Fruit fly (Drosophila melanogaster) whole organism, embryonic: Measurements from ENCODE around the gene CG8925.

Experiments used
- Adf1 ChIP-seq: fragments of 200-800 bp; sonication (Bioruptor generic); IDR thresholded peaks from 2 replicates; pipeline ENCODE4 v1.3.6; 2022; ENCODE audit warnings: missing biosample characterization, missing genetic modification characterization
- C15 ChIP-seq: fragments of 200-800 bp; sonication (Bioruptor generic); IDR thresholded peaks from 3 replicates; pipeline ENCODE4 v1.3.6; 2022; ENCODE audit warnings: missing biosample characterization, missing genetic modification characterization
- CG10431 ChIP-seq: fragments of 200-800 bp; sonication (Bioruptor generic); optimal IDR thresholded peaks from 3 replicates; lab custom pipeline; 2018; ENCODE audit warnings: missing biosample characterization, mild to moderate bottlenecking, missing genetic modification characterization
- CG10543 ChIP-seq: fragments of 200-800 bp; sonication (Bioruptor generic); optimal IDR thresholded peaks from 3 replicates; lab custom pipeline; 2017; ENCODE audit warnings: missing biosample characterization, mild to moderate bottlenecking, missing genetic modification characterization, moderate library complexity
- CG11723 ChIP-seq: fragments of 200-800 bp; sonication (Bioruptor generic); optimal IDR thresholded peaks from 2 replicates; lab custom pipeline; 2017; ENCODE audit warnings: missing biosample characterization, mild to moderate bottlenecking, missing genetic modification characterization
- CG12071 ChIP-seq: fragments of 200-800 bp; sonication (Bioruptor generic); optimal IDR thresholded peaks from 3 replicates; lab custom pipeline; 2018; ENCODE audit warnings: missing biosample characterization, mild to moderate bottlenecking, missing genetic modification characterization
- CG13424 ChIP-seq: fragments of 200-800 bp; sonication (Bioruptor generic); optimal IDR thresholded peaks from 2 replicates; lab custom pipeline; 2019; ENCODE audit warnings: missing biosample characterization, mild to moderate bottlenecking, missing genetic modification characterization, moderate library complexity
- CG13624 ChIP-seq: fragments of 200-800 bp; sonication (Bioruptor generic); optimal IDR thresholded peaks from 2 replicates; lab custom pipeline; 2016; ENCODE audit warnings: missing biosample characterization, missing genetic modification characterization
- CG13894 ChIP-seq: fragments of 200-800 bp; sonication (Bioruptor generic); optimal IDR thresholded peaks from 3 replicates; lab custom pipeline; 2018; ENCODE audit warnings: missing biosample characterization, mild to moderate bottlenecking, missing genetic modification characterization, moderate library complexity
- CG14965 ChIP-seq: fragments of 200-800 bp; sonication (Bioruptor generic); optimal IDR thresholded peaks from 2 replicates; lab custom pipeline; 2016; ENCODE audit warnings: missing biosample characterization, missing genetic modification characterization, borderline replicate concordance
- CG15696 ChIP-seq: fragments of 200-800 bp; sonication (Bioruptor generic); optimal IDR thresholded peaks from 2 replicates; lab custom pipeline; 2019; ENCODE audit warnings: missing biosample characterization, mild to moderate bottlenecking, missing genetic modification characterization, moderate library complexity
- CG1647 ChIP-seq: fragments of 200-800 bp; sonication (Bioruptor generic); optimal IDR thresholded peaks from 3 replicates; lab custom pipeline; 2016; ENCODE audit warnings: missing biosample characterization, missing genetic modification characterization
- CG17829 ChIP-seq: fragments of 200-800 bp; optimal IDR thresholded peaks from 2 replicates; lab custom pipeline; 2019; ENCODE audit warnings: missing biosample characterization, mild to moderate bottlenecking, missing genetic modification characterization, moderate library complexity
- CG18476 ChIP-seq: fragments of 200-800 bp; sonication (Bioruptor generic); optimal IDR thresholded peaks from 2 replicates; lab custom pipeline; 2016; ENCODE audit warnings: missing biosample characterization, mild to moderate bottlenecking, missing genetic modification characterization
- CG2120 ChIP-seq: fragments of 200-800 bp; sonication (Bioruptor generic); optimal IDR thresholded peaks from 3 replicates; lab custom pipeline; 2016; ENCODE audit warnings: missing biosample characterization, missing genetic modification characterization
- CG2889 ChIP-seq: fragments of 200-800 bp; sonication (Bioruptor generic); IDR thresholded peaks from 3 replicates; pipeline ENCODE4 v1.3.6; 2022; ENCODE audit warnings: missing biosample characterization, missing genetic modification characterization
- CG32772 ChIP-seq: fragments of 200-800 bp; sonication (Bioruptor generic); IDR thresholded peaks from 2 replicates; pipeline ENCODE4 v1.3.6; 2022; ENCODE audit warnings: missing biosample characterization, missing genetic modification characterization
- CG33213 ChIP-seq: fragments of 200-800 bp; sonication (Bioruptor generic); optimal IDR thresholded peaks from 3 replicates; lab custom pipeline; 2016; ENCODE audit warnings: missing biosample characterization, missing genetic modification characterization
- CG4360 ChIP-seq: fragments of 200-800 bp; sonication (Bioruptor generic); IDR thresholded peaks from 2 replicates; pipeline ENCODE4 v1.3.6; 2022; ENCODE audit warnings: missing biosample characterization, missing genetic modification characterization
- CG6272 ChIP-seq: fragments of 200-800 bp; sonication (Bioruptor generic); IDR thresholded peaks from 2 replicates; pipeline ENCODE4 v1.3.6; 2022; ENCODE audit warnings: missing biosample characterization, missing genetic modification characterization
- CG9437 ChIP-seq: fragments of 200-800 bp; sonication (Bioruptor generic); optimal IDR thresholded peaks from 2 replicates; lab custom pipeline; 2018; ENCODE audit warnings: missing biosample characterization, mild to moderate bottlenecking, missing genetic modification characterization
- CrebB ChIP-seq: fragments of 200-800 bp; sonication (Bioruptor generic); optimal IDR thresholded peaks from 3 replicates; lab custom pipeline; 2018; ENCODE audit warnings: missing biosample characterization, mild to moderate bottlenecking, missing genetic modification characterization
- Dbx ChIP-seq: fragments of 200-800 bp; sonication (Bioruptor generic); IDR thresholded peaks from 3 replicates; pipeline ENCODE4 v1.3.6; 2022; ENCODE audit warnings: missing biosample characterization, missing genetic modification characterization
- Dp ChIP-seq: fragments of 200-800 bp; sonication (Bioruptor generic); optimal IDR thresholded peaks from 2 replicates; lab custom pipeline; 2018; ENCODE audit warnings: missing biosample characterization, mild to moderate bottlenecking, missing genetic modification characterization, moderate library complexity
- Ets97D ChIP-seq: fragments of 200-800 bp; sonication (Bioruptor generic); optimal IDR thresholded peaks from 3 replicates; lab custom pipeline; 2016; ENCODE audit warnings: missing biosample characterization, missing genetic modification characterization
- Fer1 ChIP-seq: fragments of 200-800 bp; sonication (Bioruptor generic); optimal IDR thresholded peaks from 2 replicates; lab custom pipeline; 2017; ENCODE audit warnings: missing biosample characterization, mild to moderate bottlenecking, missing genetic modification characterization
- Med ChIP-seq: fragments of 200-800 bp; sonication (Bioruptor generic); peaks from one replicate; lab custom pipeline; 2016; ENCODE audit warnings: missing biosample characterization, missing genetic modification characterization, mild to moderate bottlenecking, inconsistent platforms, moderate library complexity
- Rfx ChIP-seq: fragments of 200-800 bp; sonication (Bioruptor generic); IDR thresholded peaks from 2 replicates; pipeline ENCODE4 v1.3.6; 2022; ENCODE audit warnings: missing biosample characterization, missing genetic modification characterization
- Tbp ChIP-seq: fragments of >200 bp; optimal IDR thresholded peaks from 2 replicates; lab custom pipeline; 2018; ENCODE audit warnings: missing biosample characterization, missing genetic modification characterization
- ab ChIP-seq: fragments of 200-800 bp; sonication (Bioruptor generic); optimal IDR thresholded peaks from 2 replicates; lab custom pipeline; 2016; ENCODE audit warnings: missing biosample characterization, missing genetic modification characterization
- abd-A ChIP-seq: fragments of 200-800 bp; sonication (Bioruptor generic); optimal IDR thresholded peaks from 3 replicates; lab custom pipeline; 2019; ENCODE audit warnings: missing biosample characterization, mild to moderate bottlenecking, missing genetic modification characterization, moderate library complexity
- az2 ChIP-seq: fragments of 200-800 bp; sonication (Bioruptor generic); optimal IDR thresholded peaks from 3 replicates; lab custom pipeline; 2016; ENCODE audit warnings: missing biosample characterization, missing genetic modification characterization
- btn ChIP-seq: fragments of 200-800 bp; sonication (Bioruptor generic); optimal IDR thresholded peaks from 2 replicates; lab custom pipeline; 2016; ENCODE audit warnings: missing biosample characterization, missing genetic modification characterization
- dmrt11E ChIP-seq: fragments of 200-800 bp; sonication (Bioruptor generic); optimal IDR thresholded peaks from 3 replicates; lab custom pipeline; 2018; ENCODE audit warnings: missing biosample characterization, mild to moderate bottlenecking, missing genetic modification characterization, moderate library complexity
- fd64A ChIP-seq: fragments of 200-800 bp; sonication (Bioruptor generic); optimal IDR thresholded peaks from 3 replicates; lab custom pipeline; 2018; ENCODE audit warnings: missing biosample characterization, mild to moderate bottlenecking, missing genetic modification characterization
- gem ChIP-seq: fragments of 200-800 bp; sonication (Bioruptor generic); optimal IDR thresholded peaks from 2 replicates; lab custom pipeline; 2019; ENCODE audit warnings: missing biosample characterization, mild to moderate bottlenecking, missing genetic modification characterization, moderate library complexity
- hbn ChIP-seq: fragments of 200-800 bp; sonication (Bioruptor generic); IDR thresholded peaks from 2 replicates; pipeline ENCODE4 v1.3.6; 2022; ENCODE audit warnings: missing biosample characterization, missing genetic modification characterization; ENCODE audit not compliant: partially characterized antibody
- jing ChIP-seq: fragments of 200-800 bp; sonication (Bioruptor generic); optimal IDR thresholded peaks from 2 replicates; lab custom pipeline; 2018; ENCODE audit warnings: missing biosample characterization, mild to moderate bottlenecking, missing genetic modification characterization
- lab ChIP-seq: fragments of 200-800 bp; sonication (Bioruptor generic); optimal IDR thresholded peaks from 3 replicates; lab custom pipeline; 2017; ENCODE audit warnings: missing biosample characterization, missing genetic modification characterization, mild to moderate bottlenecking, moderate library complexity, missing genetic modification reagents
- mirr ChIP-seq: fragments of 200-800 bp; sonication (Bioruptor generic); optimal IDR thresholded peaks from 3 replicates; lab custom pipeline; 2018; ENCODE audit warnings: missing biosample characterization, mild to moderate bottlenecking, missing genetic modification characterization
- nau ChIP-seq: fragments of 200-800 bp; sonication (Bioruptor generic); optimal IDR thresholded peaks from 3 replicates; lab custom pipeline; 2017; ENCODE audit warnings: missing biosample characterization, mild to moderate bottlenecking, missing genetic modification characterization, missing genetic modification reagents
- oc ChIP-seq: fragments of 200-800 bp; sonication (Bioruptor generic); optimal IDR thresholded peaks from 2 replicates; lab custom pipeline; 2018; ENCODE audit warnings: missing biosample characterization, mild to moderate bottlenecking, missing genetic modification characterization, moderate library complexity
- pum ChIP-seq: fragments of 200-800 bp; sonication (Bioruptor generic); optimal IDR thresholded peaks from 2 replicates; lab custom pipeline; 2016; ENCODE audit warnings: missing biosample characterization, missing genetic modification characterization
- pzg ChIP-seq: fragments of 200-800 bp; sonication (Bioruptor generic); optimal IDR thresholded peaks from 3 replicates; lab custom pipeline; 2018; ENCODE audit warnings: missing biosample characterization, mild to moderate bottlenecking, missing genetic modification characterization, moderate library complexity
- tio ChIP-seq: fragments of 200-800 bp; sonication (Bioruptor generic); optimal IDR thresholded peaks from 2 replicates; lab custom pipeline; 2017; ENCODE audit warnings: missing biosample characterization, missing genetic modification characterization, inconsistent platforms
- tup ChIP-seq: fragments of 200-800 bp; sonication (Bioruptor generic); optimal IDR thresholded peaks from 2 replicates; lab custom pipeline; 2016; ENCODE audit warnings: missing biosample characterization, mild to moderate bottlenecking, missing genetic modification characterization, moderate library complexity
- unpg ChIP-seq: fragments of 200-800 bp; sonication (Bioruptor generic); optimal IDR thresholded peaks from 3 replicates; lab custom pipeline; 2018; ENCODE audit warnings: missing biosample characterization, mild to moderate bottlenecking, missing genetic modification characterization, moderate library complexity
- vnd ChIP-seq: fragments of 200-800 bp; sonication (Bioruptor generic); IDR thresholded peaks from 3 replicates; pipeline ENCODE4 v1.3.6; 2022; ENCODE audit warnings: missing biosample characterization, missing genetic modification characterization; ENCODE audit not compliant: partially characterized antibody

Gene CG8925

dm6 chr3R:16186791-16187681, 15.2 kb downstream of the CG8925 start, which contains the start of gene sra (continued):
- no peak for TF ChIP-seq C15
- peak; percentile 89 for TF ChIP-seq hbn (GFP tag; lab: Robert Waterston, UW)
- TF ChIP-seq CG9437 (GFP tag; lab: Kevin White, UChicago), result no peak
- peak; percentile 35 for TF ChIP-seq CG1647
- TF ChIP-seq CG13624 (GFP tag; lab: Kevin White, UChicago), result peak; percentile 78
- TF ChIP-seq Tbp, result no peak
- peak; percentile 66 for TF ChIP-seq CG33213 (GFP tag; lab: Kevin White, UChicago)
- no peak for TF ChIP-seq CG12071 (GFP tag; lab: Kevin White, UChicago)
- no peak for TF ChIP-seq CG10431 (GFP tag; lab: Kevin White, UChicago)
- peak; percentile 47 for TF ChIP-seq CG2120
- TF ChIP-seq CG18476, result no peak
- TF ChIP-seq CrebB, result peak; percentile 30
- TF ChIP-seq Med (GFP tag; lab: Kevin White, UChicago), result peak; percentile 94
- TF ChIP-seq btn, result no peak
- TF ChIP-seq CG6272, result peak; percentile 21; the same call in 1 of the 2 replicates
- peak; percentile 52 for TF ChIP-seq CG13894 (tag; lab: Kevin White, UChicago)
- TF ChIP-seq Rfx (GFP tag; lab: Robert Waterston, UW), result peak; percentile 58
- no peak for TF ChIP-seq CG15696 (tag; lab: Kevin White, UChicago)
- TF ChIP-seq vnd (GFP tag; lab: Robert Waterston, UW), result peak; percentile 95
- TF ChIP-seq CG10543 (GFP tag; lab: Kevin White, UChicago), result peak; percentile 26
- TF ChIP-seq Ets97D, result peak; percentile 76
- no peak for TF ChIP-seq pum
- TF ChIP-seq CG11723, result no peak
- peak; percentile 72 for TF ChIP-seq CG17829 (tag; lab: Kevin White, UChicago)
- peak; percentile 60; the same call in 1 of the 3 replicates for TF ChIP-seq Dbx (GFP tag; lab: Robert Waterston, UW)
- no peak for TF ChIP-seq fd64A
- no peak for TF ChIP-seq CG32772 (GFP tag; lab: Robert Waterston, UW)
- no peak for TF ChIP-seq jing
- peak; percentile 95 for TF ChIP-seq pzg (GFP tag; lab: Kevin White, UChicago)
- TF ChIP-seq Dp (GFP tag; lab: Kevin White, UChicago), result peak; percentile 46
- TF ChIP-seq nau (GFP tag; lab: Kevin White, UChicago), result no peak
- peak; percentile 45 for TF ChIP-seq lab (GFP tag; lab: Kevin White, UChicago)
- no peak for TF ChIP-seq tio (GFP tag; lab: Kevin White, UChicago)
- TF ChIP-seq az2 (GFP tag; lab: Kevin White, UChicago), result no peak
- peak; percentile 13 for TF ChIP-seq unpg
- peak; percentile 29 for TF ChIP-seq CG13424 (tag; lab: Kevin White, UChicago)
- no peak for TF ChIP-seq ab
- no peak for TF ChIP-seq tup
- peak; percentile 34 for TF ChIP-seq mirr (GFP tag; lab: Kevin White, UChicago)
- no peak for TF ChIP-seq CG14965 (GFP tag; lab: Kevin White, UChicago)
- peak; percentile 69 for TF ChIP-seq CG4360 (GFP tag; lab: Robert Waterston, UW)
- no peak for TF ChIP-seq gem (tag; lab: Kevin White, UChicago)
- no peak for TF ChIP-seq abd-A (tag; lab: Kevin White, UChicago)
- peak; percentile 15 for TF ChIP-seq dmrt11E (tag; lab: Kevin White, UChicago)
- TF ChIP-seq CG2889 (GFP tag; lab: Robert Waterston, UW), result no peak
- no peak for TF ChIP-seq oc (tag; lab: Kevin White, UChicago)
- TF ChIP-seq Fer1, result peak; percentile 59
- TF ChIP-seq Adf1 (GFP tag; lab: Robert Waterston, UW), result peak; percentile 59; the same call in 1 of the 2 replicates
